Worm (Caenorhabditis elegans) whole organism, L1 larva: Measurements from ENCODE around the gene nhr-138.

Experiments used
- C04F5.9 ChIP-seq: sonication (generic microtip); optimal IDR thresholded peaks from 2 replicates; lab custom pipeline; 2016; ENCODE audit warnings: missing genetic modification characterization, missing compliant biosample characterization
- C16A3.4 ChIP-seq: fragments of 150-350 bp; optimal IDR thresholded peaks from 2 replicates; lab custom pipeline; 2014; ENCODE audit warnings: missing biosample characterization, missing genetic modification characterization
- C34B4.2 ChIP-seq: sonication (generic microtip); optimal IDR thresholded peaks from 2 replicates; lab custom pipeline; 2017; ENCODE audit warnings: mild to moderate bottlenecking, missing genetic modification characterization, missing compliant biosample characterization
- Y116A8C.19 ChIP-seq: sonication (generic microtip); optimal IDR thresholded peaks from 2 replicates; lab custom pipeline; 2016; ENCODE audit warnings: missing compliant biosample characterization, missing genetic modification characterization, borderline replicate concordance
- ama-1 ChIP-seq: fragments of 150-350 bp; optimal IDR thresholded peaks from 2 replicates; lab custom pipeline; 2014
- blmp-1 ChIP-seq: fragments of 150-350 bp; optimal IDR thresholded peaks from 2 replicates; lab custom pipeline; 2014; ENCODE audit warnings: missing biosample characterization, missing genetic modification characterization
- ceh-8 ChIP-seq: fragments of 200-800 bp; sonication (Bioruptor generic); optimal IDR thresholded peaks from 2 replicates; lab custom pipeline; 2018; ENCODE audit warnings: mild to moderate bottlenecking, missing genetic modification characterization, moderate library complexity, missing compliant biosample characterization
- ceh-88 ChIP-seq: fragments of 200-800 bp; sonication (Bioruptor generic); IDR thresholded peaks from 2 replicates; pipeline ENCODE4 v1.3.6; 2022; ENCODE audit warnings: missing genetic modification characterization, missing compliant biosample characterization
- ces-1 ChIP-seq: fragments of 150-350 bp; optimal IDR thresholded peaks from 2 replicates; lab custom pipeline; 2014; ENCODE audit warnings: missing biosample characterization, missing genetic modification reagents, missing genetic modification characterization
- dpl-1 ChIP-seq, 3 experiments: fragments of 150-350 bp in 2 of 3; sonication (generic microtip) in 1 of 3; optimal IDR thresholded peaks; 2 replicates each; lab custom pipeline; 2014 to 2017; ENCODE audit warnings: missing biosample characterization in 3 of 3, missing genetic modification characterization in 3 of 3, missing genetic modification reagents in 3 of 3
- dsc-1 ChIP-seq: sonication (generic microtip); optimal IDR thresholded peaks from 2 replicates; lab custom pipeline; 2016; ENCODE audit warnings: mild to moderate bottlenecking, missing genetic modification characterization, missing compliant biosample characterization
- efl-1 ChIP-seq, 4 experiments: fragments of 150-350 bp; optimal IDR thresholded peaks in 3 of 4; peaks in 1 of 4; 1 replicate in 1 of 4; 2 replicates in 3 of 4; lab custom pipeline; 2014; ENCODE audit warnings: missing biosample characterization in 2 of 4, missing genetic modification characterization in 2 of 4, missing genetic modification reagents in 2 of 4
- egl-27 ChIP-seq, 2 experiments: fragments of 150-350 bp in 1 of 2; sonication (generic microtip); optimal IDR thresholded peaks; 3 replicates each; lab custom pipeline; 2017 to 2018; ENCODE audit warnings: missing biosample characterization in 2 of 2, missing genetic modification characterization in 2 of 2, missing genetic modification reagents in 2 of 2
- elt-3 ChIP-seq, 6 experiments: fragments of 150-350 bp in 1 of 6; sonication (generic microtip); optimal IDR thresholded peaks; 2 replicates each; lab custom pipeline; 2017 to 2018; ENCODE audit warnings: missing biosample characterization in 6 of 6, missing genetic modification characterization in 6 of 6, inconsistent platforms in 1 of 6
- fkh-4 ChIP-seq: sonication (generic microtip); optimal IDR thresholded peaks from 2 replicates; lab custom pipeline; 2016; ENCODE audit warnings: missing compliant biosample characterization, missing genetic modification characterization, borderline replicate concordance
- fkh-8 ChIP-seq: sonication (generic microtip); optimal IDR thresholded peaks from 2 replicates; lab custom pipeline; 2016; ENCODE audit warnings: mild to moderate bottlenecking, missing genetic modification characterization, missing compliant biosample characterization
- hlh-4 ChIP-seq: sonication (generic microtip); optimal IDR thresholded peaks from 2 replicates; lab custom pipeline; 2016; ENCODE audit warnings: mild to moderate bottlenecking, missing genetic modification characterization, missing compliant biosample characterization
- isw-1 ChIP-seq: fragments of 200-800 bp; sonication (Bioruptor generic); IDR thresholded peaks from 2 replicates; pipeline ENCODE4 v1.3.6; 2022; ENCODE audit warnings: missing genetic modification characterization, missing compliant biosample characterization
- jun-1 ChIP-seq: fragments of 150-350 bp; optimal IDR thresholded peaks from 2 replicates; lab custom pipeline; 2014; ENCODE audit warnings: missing biosample characterization, missing genetic modification reagents, missing genetic modification characterization
- lin-35 ChIP-seq, 2 experiments: fragments of 150-350 bp; optimal IDR thresholded peaks; 2 replicates each; lab custom pipeline; 2014; ENCODE audit warnings: missing biosample characterization in 2 of 2, missing genetic modification characterization in 2 of 2, missing genetic modification reagents in 2 of 2
- lir-3 ChIP-seq: sonication (generic microtip); optimal IDR thresholded peaks from 2 replicates; lab custom pipeline; 2016; ENCODE audit warnings: mild to moderate bottlenecking, missing genetic modification characterization, moderate library complexity, missing compliant biosample characterization; ENCODE audit not compliant: poor library complexity
- mab-9 ChIP-seq: fragments of 200-800 bp; sonication (Bioruptor generic); IDR thresholded peaks from 2 replicates; pipeline ENCODE4 v1.3.6; 2022; ENCODE audit warnings: missing genetic modification reagents, missing genetic modification characterization, missing compliant biosample characterization
- mep-1 ChIP-seq: fragments of 150-350 bp; optimal IDR thresholded peaks from 2 replicates; lab custom pipeline; 2014; ENCODE audit warnings: missing biosample characterization, missing genetic modification characterization
- nhr-20 ChIP-seq: sonication (generic microtip); optimal IDR thresholded peaks from 2 replicates; lab custom pipeline; 2016; ENCODE audit warnings: mild to moderate bottlenecking, missing genetic modification characterization, missing compliant biosample characterization
- nhr-237 ChIP-seq: fragments of 150-350 bp; optimal IDR thresholded peaks from 2 replicates; lab custom pipeline; 2014; ENCODE audit warnings: missing biosample characterization, missing genetic modification characterization
- nhr-71 ChIP-seq: sonication (generic microtip); optimal IDR thresholded peaks from 2 replicates; lab custom pipeline; 2016; ENCODE audit warnings: mild to moderate bottlenecking, missing genetic modification characterization, moderate library complexity, missing compliant biosample characterization
- nhr-76 ChIP-seq: sonication (generic microtip); optimal IDR thresholded peaks from 2 replicates; lab custom pipeline; 2017; ENCODE audit warnings: missing biosample characterization, missing genetic modification characterization
- pag-3 ChIP-seq: sonication (generic microtip); optimal IDR thresholded peaks from 2 replicates; lab custom pipeline; 2017; ENCODE audit warnings: missing genetic modification characterization, mild to moderate bottlenecking, missing compliant biosample characterization, antibody characterized with exemption, borderline replicate concordance; ENCODE audit not compliant: insufficient read depth
- rnt-1 ChIP-seq: sonication (generic microtip); optimal IDR thresholded peaks from 2 replicates; lab custom pipeline; 2016; ENCODE audit warnings: mild to moderate bottlenecking, missing genetic modification characterization, moderate library complexity, missing compliant biosample characterization
- sox-4 ChIP-seq: sonication (generic microtip); optimal IDR thresholded peaks from 2 replicates; lab custom pipeline; 2016; ENCODE audit warnings: missing genetic modification characterization, missing compliant biosample characterization
- sup-37 ChIP-seq: fragments of 200-800 bp; sonication (Bioruptor generic); optimal IDR thresholded peaks from 2 replicates; lab custom pipeline; 2018; ENCODE audit warnings: mild to moderate bottlenecking, missing genetic modification characterization, missing compliant biosample characterization
- swsn-7 ChIP-seq: sonication (generic microtip); optimal IDR thresholded peaks from 2 replicates; lab custom pipeline; 2016; ENCODE audit warnings: missing genetic modification characterization, missing compliant biosample characterization
- tbx-2 ChIP-seq: sonication (generic microtip); optimal IDR thresholded peaks from 2 replicates; lab custom pipeline; 2016; ENCODE audit warnings: missing genetic modification characterization, missing compliant biosample characterization
- tlp-1 ChIP-seq: fragments of 150-350 bp; optimal IDR thresholded peaks from 2 replicates; lab custom pipeline; 2014; ENCODE audit warnings: missing biosample characterization, missing genetic modification characterization
- unc-130 ChIP-seq: fragments of 150-350 bp; optimal IDR thresholded peaks from 2 replicates; lab custom pipeline; 2017; ENCODE audit warnings: missing biosample characterization, missing genetic modification characterization, inconsistent platforms
- unc-62 ChIP-seq: fragments of 150-350 bp; optimal IDR thresholded peaks from 2 replicates; lab custom pipeline; 2014; ENCODE audit warnings: missing biosample characterization, missing genetic modification reagents, missing genetic modification characterization
- unc-86 ChIP-seq: sonication (generic microtip); optimal IDR thresholded peaks from 2 replicates; lab custom pipeline; 2016; ENCODE audit warnings: missing genetic modification characterization, missing compliant biosample characterization
- unc-98 ChIP-seq: fragments of 200-800 bp; sonication (Bioruptor generic); IDR thresholded peaks from 2 replicates; pipeline ENCODE4 v1.3.6; 2022; ENCODE audit warnings: missing genetic modification characterization, missing compliant biosample characterization
- xbp-1 ChIP-seq: sonication (generic microtip); optimal IDR thresholded peaks from 2 replicates; lab custom pipeline; 2016; ENCODE audit warnings: missing genetic modification characterization, missing compliant biosample characterization
- zag-1 ChIP-seq: fragments of 150-350 bp; optimal IDR thresholded peaks from 2 replicates; lab custom pipeline; 2014; ENCODE audit warnings: missing biosample characterization, missing genetic modification characterization
- zip-4 ChIP-seq: fragments of 200-800 bp; sonication (Bioruptor generic); optimal IDR thresholded peaks from 2 replicates; lab custom pipeline; 2018; ENCODE audit warnings: mild to moderate bottlenecking, missing genetic modification characterization, moderate library complexity, missing compliant biosample characterization
- ztf-11 ChIP-seq, 2 experiments: sonication (generic microtip); optimal IDR thresholded peaks; 2 replicates each; lab custom pipeline; 2016 to 2017; ENCODE audit warnings: missing genetic modification characterization in 2 of 2, missing biosample characterization in 1 of 2, missing compliant biosample characterization in 1 of 2

The nhr-138 gene

DNA sequence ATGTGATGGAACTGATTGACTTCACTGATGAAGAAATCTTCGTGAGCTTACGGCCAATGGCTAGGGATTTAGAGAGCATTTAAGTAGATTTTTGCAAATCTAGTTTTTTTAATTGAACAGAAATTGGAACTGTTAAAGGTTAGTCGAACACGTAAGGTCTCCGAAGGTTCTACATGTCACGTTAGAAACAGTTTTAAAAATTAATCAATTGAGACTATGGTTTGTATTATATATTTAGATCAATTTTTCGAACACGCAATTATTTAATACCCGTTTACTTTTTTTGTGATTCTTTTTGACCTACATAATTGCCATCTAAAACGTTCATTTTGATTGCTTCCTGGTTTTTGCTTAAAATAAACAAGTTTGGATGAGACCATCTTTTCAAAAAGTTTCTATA, 19.9 kb downstream of the nhr-138 start, which contains the start of gene C28D4.4:
Gene C28D4.4, minus strand, starts transcription at position 101 of the 400 bp plus-strand sequence.
- TF ChIP-seq ama-1 (no peak), nhr-237 (no peak), swsn-7 (tag; lab: Kevin White, UChicago) (no peak), efl-1 (optimal IDR thresholded peaks at IDR 0.05; lab: Kevin White, UChicago) (no peak), efl-1 (GFP tag; optimal IDR thresholded peaks at IDR 0.05 in 1 of 2; lab: Kevin White, UChicago) (no peak), rnt-1 (tag; lab: Kevin White, UChicago) (no peak), unc-86 (tag; lab: Kevin White, UChicago) (no peak), dsc-1 (tag; lab: Kevin White, UChicago) (no peak), fkh-4 (tag; lab: Kevin White, UChicago) (no peak)

DNA sequence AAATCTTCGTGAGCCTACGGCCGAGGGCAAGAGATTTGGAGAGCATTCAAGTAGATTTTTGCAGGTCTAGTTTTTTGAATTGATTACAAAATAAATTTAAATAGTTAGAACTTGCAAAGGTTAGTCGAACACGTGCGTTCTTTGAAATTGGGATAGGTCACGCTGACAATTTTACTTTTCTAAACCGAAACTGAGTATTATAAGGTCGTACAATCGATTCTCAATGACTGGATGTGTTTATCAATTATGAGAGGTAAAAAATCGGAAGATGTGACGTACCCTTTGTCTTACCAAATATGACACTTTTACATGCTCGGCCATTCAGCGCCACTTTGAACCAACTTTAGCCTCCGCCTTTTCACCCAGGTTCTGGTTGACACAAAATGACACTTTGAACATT, 21.7 kb downstream of the nhr-138 start, which contains the start of gene C28D4.5:
Gene C28D4.5, minus strand, starts transcription at position 101 of the 400 bp plus-strand sequence.
- no peak for TF ChIP-seq ceh-88 (GFP tag; lab: Robert Waterston, UW)
- TF ChIP-seq swsn-7 (tag; lab: Kevin White, UChicago): no peak
- no peak for TF ChIP-seq mep-1 (tag; lab: Kevin White, UChicago)
- TF ChIP-seq jun-1 (tag; lab: Kevin White, UChicago): no peak
- no peak for TF ChIP-seq egl-27 (tag; optimal IDR thresholded peaks at IDR 0.05; lab: Kevin White, UChicago)
- no peak for TF ChIP-seq mab-9 (GFP tag; lab: Robert Waterston, UW)
- no peak for TF ChIP-seq xbp-1 (tag; lab: Kevin White, UChicago)
- TF ChIP-seq Y116A8C.19 (tag; lab: Kevin White, UChicago): no peak
- no peak for TF ChIP-seq dpl-1 (GFP tag; optimal IDR thresholded peaks at IDR 0.05; lab: Kevin White, UChicago)
- TF ChIP-seq zip-4: no peak
- no peak for TF ChIP-seq C34B4.2

ce11 chrIV:9748342-9748741, 23.3 kb downstream of the nhr-138 start, which contains the start of gene C28D4.8:
TSS of gene C28D4.8 (minus strand) at chrIV:9748442.
- TF ChIP-seq tbx-2 (tag; lab: Kevin White, UChicago): no peak
- TF ChIP-seq nhr-20: no peak
- TF ChIP-seq, all 84 proteins: peak for 0

ce11 chrIV:9755713-9756112, 30.7 kb downstream of the nhr-138 start:
- TF ChIP-seq elt-3 (tag; optimal IDR thresholded peaks at IDR 0.05; lab: Kevin White, UChicago) (peak in 4 of 6 experiments; percentile 37 to 50 (median 44)), efl-1 (optimal IDR thresholded peaks at IDR 0.05; lab: Kevin White, UChicago) (no peak), efl-1 (GFP tag; optimal IDR thresholded peaks at IDR 0.05 in 1 of 2; lab: Kevin White, UChicago) (no peak), blmp-1 (tag; lab: Kevin White, UChicago) (peak; percentile 58), ces-1 (GFP tag; lab: Kevin White, UChicago) (no peak), sup-37 (no peak)

- TF ChIP-seq unc-62 (GFP tag; lab: Kevin White, UChicago) (no peak), ceh-88 (GFP tag; lab: Robert Waterston, UW) (no peak), unc-130 (tag; lab: Kevin White, UChicago) (no peak), unc-98 (GFP tag; lab: Robert Waterston, UW) (no peak), nhr-71 (tag; lab: Kevin White, UChicago) (peak; percentile 61), C04F5.9 (tag; lab: Kevin White, UChicago) (no peak), ztf-11 (tag; optimal IDR thresholded peaks at IDR 0.05; lab: Kevin White, UChicago) (no peak), hlh-4 (tag; lab: Kevin White, UChicago) (no peak), sup-37 (no peak), fkh-4 (tag; lab: Kevin White, UChicago) (no peak), sox-4 (tag; lab: Kevin White, UChicago) (no peak), unc-86 (tag; lab: Kevin White, UChicago) (no peak), lir-3 (tag; lab: Kevin White, UChicago) (no peak), isw-1 (no peak), nhr-76 (tag; lab: Kevin White, UChicago) (no peak), lin-35 (GFP tag; optimal IDR thresholded peaks at IDR 0.05; lab: Kevin White, UChicago) (peak in 1 of 2 experiments; percentile 60), tlp-1 (no peak), pag-3 (tag; lab: Kevin White, UChicago) (no peak), fkh-8 (peak; percentile 61), ces-1 (GFP tag; lab: Kevin White, UChicago) (no peak), zag-1 (tag; lab: Kevin White, UChicago) (no peak), ceh-8 (GFP tag; lab: Kevin White, UChicago) (no peak), C16A3.4 (peak; percentile 25), jun-1 (tag; lab: Kevin White, UChicago) (no peak)
These were observed 31.8 kb downstream of the nhr-138 start for ce11 chrIV:9756647-9757424.
